2 worm cellular contexts compared by ENCODE assay signal in genomic region chrIV:6213403-6213802, ce11.
A peak's percentile ranks its signal among the peaks of the same experiment; 100 is the strongest.
TF ChIP-seq lines count a peak whose summit lies in the region.

C49A9.5 (plus strand) TSS chrIV:6213673.

TF ChIP-seq in whole organism, L3 larva, 47 proteins besides CTCF, POLR2A, EP300 and RAD21:
- TF ChIP-seq elt-2 (tag; optimal IDR thresholded peaks at IDR 0.05; lab: Kevin White, UChicago) (peak; percentile 37), nhr-76 (tag; optimal IDR thresholded peaks at IDR 0.05; lab: Kevin White, UChicago) (no peak)
TF ChIP-seq in whole organism, L3 larva: peak in this region for 1.

TF ChIP-seq in whole organism, L4 larva, 104 proteins besides CTCF, POLR2A, EP300 and RAD21:
- no peak for TF ChIP-seq daf-16 (GFP tag; optimal IDR thresholded peaks at IDR 0.05; lab: Kevin White, UChicago)
- TF ChIP-seq daf-16 (tag; optimal IDR thresholded peaks at IDR 0.05; lab: Kevin White, UChicago): peak; percentile 65
- TF ChIP-seq dve-1 (tag; optimal IDR thresholded peaks at IDR 0.05; lab: Kevin White, UChicago; ENCODE audit: insufficient read depth): peak; percentile 5
- TF ChIP-seq php-3 (GFP tag; IDR thresholded peaks at IDR 0.05; lab: Robert Waterston, UW): peak; percentile 93
- no peak for TF ChIP-seq hlh-11 (tag; optimal IDR thresholded peaks at IDR 0.05; lab: Kevin White, UChicago)
- peak; percentile 1 for TF ChIP-seq pqm-1 (tag; optimal IDR thresholded peaks at IDR 0.05; lab: Kevin White, UChicago)
- no peak for TF ChIP-seq aha-1 (tag; lab: Kevin White, UChicago)
- TF ChIP-seq nhr-42 (GFP tag; IDR thresholded peaks at IDR 0.05; lab: Robert Waterston, UW): no peak

Comparison
In these comparisons a context has a peak if more than half of its experiments do, and no peak if none do; other contexts are left out.
1. Of the 28 proteins assayed by ChIP-seq in both whole organism, L4 larva and whole organism, L3 larva: peak only in whole organism, L4 larva: pqm-1; only in whole organism, L3 larva: none; in both: none; in neither: 27.